Fruit fly (Drosophila melanogaster): ENCODE results near the gene CG2258.

Gene CG2258

DNA sequence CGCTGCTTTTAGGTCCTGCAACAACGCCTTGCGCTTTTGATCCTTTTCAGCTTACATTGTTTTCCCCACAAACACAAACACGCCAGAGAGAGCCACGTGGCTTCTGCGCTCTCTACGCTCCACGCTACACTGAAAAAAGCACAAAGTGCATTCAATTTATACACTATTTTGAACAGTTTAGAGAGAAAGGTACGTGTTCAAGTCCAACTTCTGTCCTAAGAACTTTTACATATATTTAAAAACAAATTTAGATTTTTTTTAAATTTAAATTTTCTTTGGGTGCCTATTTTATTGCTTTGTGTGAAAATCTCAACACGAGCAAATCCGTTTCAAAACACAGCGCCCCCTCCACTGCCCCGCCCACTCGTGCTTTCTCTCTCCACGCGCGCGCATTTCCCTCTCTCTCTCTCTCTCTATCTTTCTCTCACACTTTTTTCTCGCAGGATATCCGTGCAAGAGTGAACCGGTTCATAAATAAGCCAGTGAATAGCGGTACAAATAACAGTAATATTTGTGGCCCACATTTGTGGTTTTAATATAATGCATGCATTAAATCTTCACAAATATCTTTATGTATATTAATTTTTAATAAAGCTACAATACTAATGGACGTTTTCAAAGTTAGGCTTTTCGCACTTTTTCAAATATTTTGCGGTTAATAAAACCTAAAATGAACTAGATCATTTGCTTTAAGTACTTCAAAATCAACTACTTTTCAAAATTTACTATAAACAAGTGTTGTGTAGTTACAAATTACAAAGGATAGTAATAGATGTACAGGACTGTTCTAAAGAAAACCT lies 1.7 kb downstream of the CG2258 start (continued):
- TF ChIP-seq CG4730 (GFP tag; IDR thresholded peaks at IDR 0.05): peak; percentile 80
- no peak for TF ChIP-seq CG9797 (GFP tag; optimal IDR thresholded peaks at IDR 0.05)
- TF ChIP-seq aop (GFP tag; IDR thresholded peaks at IDR 0.05): no peak
- no peak for TF ChIP-seq sna (GFP tag; IDR thresholded peaks at IDR 0.05; ENCODE audit: partially characterized antibody)
- TF ChIP-seq esg (GFP tag; conservative IDR thresholded peaks at IDR 0.05): peak; percentile 81
- no peak for TF ChIP-seq insv (GFP tag; optimal IDR thresholded peaks at IDR 0.05)
- TF ChIP-seq Elba2 (GFP tag; optimal IDR thresholded peaks at IDR 0.05): no peak
- no peak for TF ChIP-seq fd102C (GFP tag; optimal IDR thresholded peaks at IDR 0.05)
- peak; percentile 49 for TF ChIP-seq lbe (GFP tag; optimal IDR thresholded peaks at IDR 0.05)
- TF ChIP-seq CG32772 (GFP tag; IDR thresholded peaks at IDR 0.05): peak; percentile 87
- TF ChIP-seq pum (GFP tag; optimal IDR thresholded peaks at IDR 0.05): peak; percentile 30
- TF ChIP-seq slou (GFP tag; optimal IDR thresholded peaks at IDR 0.05): peak; percentile 33
- peak; percentile 69 for TF ChIP-seq CG18476 (GFP tag; optimal IDR thresholded peaks at IDR 0.05)
- peak; percentile 85 for TF ChIP-seq PHDP (tag; optimal IDR thresholded peaks at IDR 0.05)
- TF ChIP-seq toy (GFP tag; IDR thresholded peaks at IDR 0.05): peak; percentile 63; the same call in 1 of the 2 replicates
- no peak for TF ChIP-seq CG4707 (GFP tag; optimal IDR thresholded peaks at IDR 0.05)
- TF ChIP-seq Atf3 (GFP tag; optimal IDR thresholded peaks at IDR 0.05): no peak
- TF ChIP-seq CG10267 (tag; optimal IDR thresholded peaks at IDR 0.05): peak; percentile 74
- peak; percentile 89 for TF ChIP-seq gem (tag; optimal IDR thresholded peaks at IDR 0.05)
- TF ChIP-seq CG8089 (GFP tag; optimal IDR thresholded peaks at IDR 0.05): no peak
- peak; percentile 40 for TF ChIP-seq NK7.1 (GFP tag; optimal IDR thresholded peaks at IDR 0.05)
- TF ChIP-seq CG4328 (GFP tag; optimal IDR thresholded peaks at IDR 0.05): peak; percentile 40
- TF ChIP-seq CG18619 (GFP tag; optimal IDR thresholded peaks at IDR 0.05): peak; percentile 77
- no peak for TF ChIP-seq CG7271 (tag; optimal IDR thresholded peaks at IDR 0.05)
- TF ChIP-seq tll (GFP tag; optimal IDR thresholded peaks at IDR 0.05): no peak
- TF ChIP-seq CG8478 (optimal IDR thresholded peaks at IDR 0.05): no peak
- TF ChIP-seq Sry-β (GFP tag; optimal IDR thresholded peaks at IDR 0.05): peak; percentile 12
- TF ChIP-seq CG17802 (tag; optimal IDR thresholded peaks at IDR 0.05): peak; percentile 47
- TF ChIP-seq Lpt (GFP tag; optimal IDR thresholded peaks at IDR 0.05): no peak
- TF ChIP-seq ftz-f1 (GFP tag; optimal IDR thresholded peaks at IDR 0.05): no peak
- peak; percentile 70 for TF ChIP-seq CG1233 (GFP tag; optimal IDR thresholded peaks at IDR 0.05)
- TF ChIP-seq CG11093 (GFP tag; IDR thresholded peaks at IDR 0.05): peak; percentile 58; the same call in 2 of the 3 replicates
- TF ChIP-seq CG3838 (GFP tag; optimal IDR thresholded peaks at IDR 0.05): peak; percentile 61
- peak; percentile 64 for TF ChIP-seq sens-2 (GFP tag; IDR thresholded peaks at IDR 0.05)
- TF ChIP-seq NC2β (GFP tag; optimal IDR thresholded peaks at IDR 0.05): peak; percentile 19
- TF ChIP-seq Taf1 (GFP tag; IDR thresholded peaks at IDR 0.05): peak; percentile 51; the same call in 1 of the 2 replicates
- peak; percentile 59 for TF ChIP-seq CG10431 (GFP tag; optimal IDR thresholded peaks at IDR 0.05)
- peak; percentile 53 for TF ChIP-seq CG12744 (GFP tag; optimal IDR thresholded peaks at IDR 0.05)
- peak; percentile 57 for TF ChIP-seq CG15011 (GFP tag; optimal IDR thresholded peaks at IDR 0.05)
- peak; percentile 47 for TF ChIP-seq CG16863 (GFP tag; optimal IDR thresholded peaks at IDR 0.05)
- TF ChIP-seq CG8765 (GFP tag; IDR thresholded peaks at IDR 0.05): no peak
- peak; percentile 33 for TF ChIP-seq crc (GFP tag; optimal IDR thresholded peaks at IDR 0.05)
- no peak for TF ChIP-seq CG16779 (GFP tag; IDR thresholded peaks at IDR 0.05)
- peak; percentile 62 for TF ChIP-seq CG6654 (GFP tag; optimal IDR thresholded peaks at IDR 0.05)
- TF ChIP-seq CG4854 (GFP tag; optimal IDR thresholded peaks at IDR 0.05): peak; percentile 65
- TF ChIP-seq lilli (GFP tag; optimal IDR thresholded peaks at IDR 0.05): peak; percentile 79
- TF ChIP-seq Jarid2 (GFP tag; optimal IDR thresholded peaks at IDR 0.05): peak; percentile 41
- TF ChIP-seq CG34376 (GFP tag; optimal IDR thresholded peaks at IDR 0.05): peak; percentile 67
- TF ChIP-seq sisA (GFP tag; IDR thresholded peaks at IDR 0.05): peak; percentile 85
- TF ChIP-seq org-1 (GFP tag; optimal IDR thresholded peaks at IDR 0.05): peak; percentile 70

Data from whole organism, embryonic.